Worm (Caenorhabditis elegans): ENCODE results near the gene spp-31.
"Not testable (repeated sequence)": the region's sequence is repeated elsewhere in the genome, so short reads cannot be mapped to it uniquely, and the experiment has no call there.

spp-31 gene

ce11 chrIV:1445920-1446319 is 39.6 kb downstream of the spp-31 start, which contains the start of gene clp-7:
clp-7 (minus strand) TSS chrIV:1445966.
- no peak for TF ChIP-seq daf-12 (tag; optimal IDR thresholded peaks at IDR 0.05)
- TF ChIP-seq duxl-1 (tag; optimal IDR thresholded peaks at IDR 0.05; ENCODE audit: poor library complexity): no peak
- no peak for TF ChIP-seq mdt-29 (GFP tag; IDR thresholded peaks at IDR 0.05)
- no peak for TF ChIP-seq skn-1 (tag; optimal IDR thresholded peaks at IDR 0.05)
- TF ChIP-seq nhr-11 (tag; optimal IDR thresholded peaks at IDR 0.05): no peak
- TF ChIP-seq nhr-25 (tag; optimal IDR thresholded peaks at IDR 0.05; ENCODE audit: borderline replicate concordance, insufficient read depth): no peak
- TF ChIP-seq arid-1 (GFP tag; conservative IDR thresholded peaks at IDR 0.05): no peak
- TF ChIP-seq nhr-102 (tag; optimal IDR thresholded peaks at IDR 0.05): no peak
- no peak for TF ChIP-seq ces-1 (GFP tag; optimal IDR thresholded peaks at IDR 0.05)
- TF ChIP-seq fos-1 (tag; optimal IDR thresholded peaks at IDR 0.05): no peak
- TF ChIP-seq F10B5.3 (tag; optimal IDR thresholded peaks at IDR 0.05): no peak
- TF ChIP-seq nhr-6 (tag; optimal IDR thresholded peaks at IDR 0.05): no peak
- no peak for TF ChIP-seq aha-1 (tag)
- TF ChIP-seq lsy-2 (tag; optimal IDR thresholded peaks at IDR 0.05): no peak
- TF ChIP-seq zip-2 (tag; optimal IDR thresholded peaks at IDR 0.05): no peak
- no peak for TF ChIP-seq ZK546.5 (tag; optimal IDR thresholded peaks at IDR 0.05)
- no peak for TF ChIP-seq spr-1 (tag; optimal IDR thresholded peaks at IDR 0.05)
- TF ChIP-seq unc-130 (GFP tag; optimal IDR thresholded peaks at IDR 0.05): no peak
- no peak for TF ChIP-seq zip-11 (GFP tag; IDR thresholded peaks at IDR 0.05)

- TF ChIP-seq set-16 (GFP tag; IDR thresholded peaks at IDR 0.05) (0 out of 2 replicates have a peak, but pooled peaks have one; percentile 29), lin-38 (GFP tag; IDR thresholded peaks at IDR 0.05) (peak; percentile 48), pha-4 (GFP tag; IDR thresholded peaks at IDR 0.05) (peak; percentile 17; the same call in 1 of the 2 replicates)
- TF ChIP-seq pha-4 (tag; optimal IDR thresholded peaks at IDR 0.05): not testable (repeated sequence)
Observed at ce11 chrIV:1448528-1448927, 42.2 kb downstream of the spp-31 start.

- TF ChIP-seq nhr-28 (tag; optimal IDR thresholded peaks at IDR 0.05) (peak; percentile 59), ztf-7 (tag; optimal IDR thresholded peaks at IDR 0.05) (no peak), snpc-4 (tag; optimal IDR thresholded peaks at IDR 0.05) (no peak), unc-62 (GFP tag; optimal IDR thresholded peaks at IDR 0.05 in 1 of 2) (peak in 1 of 2 experiments; percentile 69), unc-62 (tag; optimal IDR thresholded peaks at IDR 0.05) (no peak), hlh-30 (tag; optimal IDR thresholded peaks at IDR 0.05; ENCODE audit: insufficient read depth) (peak; percentile 59)
Observed at ce11 chrIV:1452480-1452879, 46.1 kb downstream of the spp-31 start.

- TF ChIP-seq Y48G9A.11 (GFP tag; IDR thresholded peaks at IDR 0.05) (no peak), dve-1 (tag; optimal IDR thresholded peaks at IDR 0.05; ENCODE audit: insufficient read depth) (no peak), aha-1 (tag) (no peak), nhr-28 (tag; optimal IDR thresholded peaks at IDR 0.05) (peak; percentile 61), dmd-6 (GFP tag; IDR thresholded peaks at IDR 0.05) (peak; percentile 12; the same call in 1 of the 2 replicates), lir-3 (tag; optimal IDR thresholded peaks at IDR 0.05) (no peak)
Observed at ce11 chrIV:1453451-1453850, 47.1 kb downstream of the spp-31 start.

ce11 chrIV:1454194-1454593 is 47.8 kb downstream of the spp-31 start:
- TF ChIP-seq jun-1 (tag; optimal IDR thresholded peaks at IDR 0.05) (no peak), dmd-6 (GFP tag; IDR thresholded peaks at IDR 0.05) (peak; percentile 95), mdt-29 (GFP tag; IDR thresholded peaks at IDR 0.05) (no peak), ceh-44 (GFP tag; IDR thresholded peaks at IDR 0.05) (no peak), duxl-1 (tag; optimal IDR thresholded peaks at IDR 0.05; ENCODE audit: poor library complexity) (no peak), ceh-32 (tag; optimal IDR thresholded peaks at IDR 0.05; ENCODE audit: poor library complexity) (no peak), spr-3 (GFP tag; optimal IDR thresholded peaks at IDR 0.05) (no peak), snpc-4 (tag; optimal IDR thresholded peaks at IDR 0.05) (no peak), nhr-237 (tag; optimal IDR thresholded peaks at IDR 0.05) (no peak), nhr-6 (tag; optimal IDR thresholded peaks at IDR 0.05) (peak; percentile 28), vab-7 (GFP tag; IDR thresholded peaks at IDR 0.05) (no peak), ceh-82 (tag; optimal IDR thresholded peaks at IDR 0.05) (no peak), fkh-10 (GFP tag; optimal IDR thresholded peaks at IDR 0.05) (no peak), egl-43 (GFP tag; IDR thresholded peaks at IDR 0.05) (no peak), F49E8.2 (tag; optimal IDR thresholded peaks at IDR 0.05; ENCODE audit: borderline replicate concordance) (no peak), unc-130 (GFP tag; optimal IDR thresholded peaks at IDR 0.05) (no peak), zfp-2 (tag; optimal IDR thresholded peaks at IDR 0.05) (no peak), D1046.2 (GFP tag; IDR thresholded peaks at IDR 0.05) (no peak), set-16 (GFP tag; IDR thresholded peaks at IDR 0.05) (no peak), skn-1 (tag; optimal IDR thresholded peaks at IDR 0.05) (no peak)
